Worm (Caenorhabditis elegans) whole organism, L1 larva: ENCODE data around the gene ZK402.5.
"Not testable (repeated sequence)": the region's sequence is repeated elsewhere in the genome, so short reads cannot be mapped to it uniquely, and the experiment has no call there.

ENCODE experiments used
- F16B12.6 ChIP-seq: fragments of 150-350 bp; optimal IDR thresholded peaks from 2 replicates; lab custom pipeline; 2014; ENCODE audit warnings: missing biosample characterization, missing genetic modification characterization
- aly-2 ChIP-seq: fragments of 150-350 bp; optimal IDR thresholded peaks from 2 replicates; lab custom pipeline; 2014; ENCODE audit warnings: missing biosample characterization, missing genetic modification characterization
- blmp-1 ChIP-seq: fragments of 150-350 bp; optimal IDR thresholded peaks from 2 replicates; lab custom pipeline; 2014; ENCODE audit warnings: missing biosample characterization, missing genetic modification characterization
- ceh-82 ChIP-seq, 3 experiments: fragments of 150-350 bp in 1 of 3; sonication (generic microtip) in 2 of 3; optimal IDR thresholded peaks; 2 replicates each; lab custom pipeline; 2014 to 2017; ENCODE audit warnings: missing biosample characterization in 3 of 3, missing genetic modification characterization in 3 of 3
- ceh-88 ChIP-seq: fragments of 200-800 bp; sonication (Bioruptor generic); IDR thresholded peaks from 2 replicates; pipeline ENCODE4 v1.3.6; 2022; ENCODE audit warnings: missing genetic modification characterization, missing compliant biosample characterization
- ceh-90 ChIP-seq: sonication (generic microtip); optimal IDR thresholded peaks from 2 replicates; lab custom pipeline; 2016; ENCODE audit warnings: missing genetic modification characterization, missing compliant biosample characterization
- egl-13 ChIP-seq: sonication (generic microtip); optimal IDR thresholded peaks from 2 replicates; lab custom pipeline; 2016; ENCODE audit warnings: missing genotype, missing genetic modification reagents, missing genetic modification characterization, missing compliant biosample characterization
- elt-2 ChIP-seq: sonication (generic microtip); optimal IDR thresholded peaks from 2 replicates; lab custom pipeline; 2016; ENCODE audit warnings: missing genetic modification characterization, mild to moderate bottlenecking, inconsistent platforms, missing compliant biosample characterization, missing genetic modification reagents
- elt-3 ChIP-seq, 6 experiments: fragments of 150-350 bp in 1 of 6; sonication (generic microtip); optimal IDR thresholded peaks; 2 replicates each; lab custom pipeline; 2017 to 2018; ENCODE audit warnings: missing biosample characterization in 6 of 6, missing genetic modification characterization in 6 of 6, inconsistent platforms in 1 of 6
- fkh-10 ChIP-seq: sonication (generic microtip); optimal IDR thresholded peaks from 2 replicates; lab custom pipeline; 2017; ENCODE audit warnings: missing biosample characterization, missing genetic modification reagents, missing genetic modification characterization
- hpl-2 ChIP-seq: fragments of 150-350 bp; optimal IDR thresholded peaks from 2 replicates; lab custom pipeline; 2014; ENCODE audit warnings: missing biosample characterization, missing genetic modification reagents, missing genetic modification characterization
- lin-13 ChIP-seq: fragments of 150-350 bp; optimal IDR thresholded peaks from 2 replicates; lab custom pipeline; 2014; ENCODE audit warnings: missing biosample characterization, missing genetic modification reagents, missing genetic modification characterization
- lin-35 ChIP-seq, 2 experiments: fragments of 150-350 bp; optimal IDR thresholded peaks; 2 replicates each; lab custom pipeline; 2014; ENCODE audit warnings: missing biosample characterization in 2 of 2, missing genetic modification characterization in 2 of 2, missing genetic modification reagents in 2 of 2
- nhr-12 ChIP-seq: sonication (generic microtip); optimal IDR thresholded peaks from 2 replicates; lab custom pipeline; 2017; ENCODE audit warnings: missing biosample characterization, missing genetic modification characterization
- nhr-20 ChIP-seq: sonication (generic microtip); optimal IDR thresholded peaks from 2 replicates; lab custom pipeline; 2016; ENCODE audit warnings: mild to moderate bottlenecking, missing genetic modification characterization, missing compliant biosample characterization
- nhr-47 ChIP-seq: sonication (generic microtip); optimal IDR thresholded peaks from 2 replicates; lab custom pipeline; 2016; ENCODE audit warnings: mild to moderate bottlenecking, missing genetic modification characterization, moderate library complexity, missing compliant biosample characterization
- nhr-76 ChIP-seq: sonication (generic microtip); optimal IDR thresholded peaks from 2 replicates; lab custom pipeline; 2017; ENCODE audit warnings: missing biosample characterization, missing genetic modification characterization
- nhr-85 ChIP-seq: sonication (generic microtip); peaks from one replicate; lab custom pipeline; 2016; ENCODE audit warnings: missing genetic modification characterization, inconsistent platforms, missing compliant biosample characterization
- pag-3 ChIP-seq: sonication (generic microtip); optimal IDR thresholded peaks from 2 replicates; lab custom pipeline; 2017; ENCODE audit warnings: missing genetic modification characterization, mild to moderate bottlenecking, missing compliant biosample characterization, antibody characterized with exemption, borderline replicate concordance; ENCODE audit not compliant: insufficient read depth
- rnt-1 ChIP-seq: sonication (generic microtip); optimal IDR thresholded peaks from 2 replicates; lab custom pipeline; 2016; ENCODE audit warnings: mild to moderate bottlenecking, missing genetic modification characterization, moderate library complexity, missing compliant biosample characterization
- skn-1 ChIP-seq: fragments of 150-350 bp; optimal IDR thresholded peaks from 2 replicates; lab custom pipeline; 2014; ENCODE audit warnings: missing biosample characterization, missing genetic modification characterization
- snpc-4 ChIP-seq: fragments of 150-350 bp; optimal IDR thresholded peaks from 2 replicates; lab custom pipeline; 2014; ENCODE audit warnings: missing biosample characterization, missing genetic modification characterization
- snu-23 ChIP-seq: sonication (generic microtip); optimal IDR thresholded peaks from 2 replicates; lab custom pipeline; 2016; ENCODE audit warnings: missing genetic modification characterization, missing compliant biosample characterization
- unc-30 ChIP-seq: sonication (generic microtip); optimal IDR thresholded peaks from 2 replicates; lab custom pipeline; 2017; ENCODE audit warnings: missing biosample characterization, missing genetic modification characterization
- unc-98 ChIP-seq: fragments of 200-800 bp; sonication (Bioruptor generic); IDR thresholded peaks from 2 replicates; pipeline ENCODE4 v1.3.6; 2022; ENCODE audit warnings: missing genetic modification characterization, missing compliant biosample characterization
- vab-15 ChIP-seq: sonication (generic microtip); optimal IDR thresholded peaks from 2 replicates; lab custom pipeline; 2017; ENCODE audit warnings: missing genotype, mild to moderate bottlenecking, missing genetic modification characterization, missing compliant biosample characterization
- xbp-1 ChIP-seq: sonication (generic microtip); optimal IDR thresholded peaks from 2 replicates; lab custom pipeline; 2016; ENCODE audit warnings: missing genetic modification characterization, missing compliant biosample characterization

ZK402.5 gene

ce11 chrX:1419163-1419696 is 18.1 kb upstream of the ZK402.5 start, which contains the start of gene F19G12.9:
Gene F19G12.9, plus strand, starts transcription at chrX:1419213.
- TF ChIP-seq skn-1 (peak; percentile 96), elt-2 (tag; lab: Kevin White, UChicago) (peak; percentile 7), F16B12.6 (tag; lab: Kevin White, UChicago) (no peak), lin-35 (GFP tag; optimal IDR thresholded peaks at IDR 0.05; lab: Kevin White, UChicago) (peak in 1 of 2 experiments; percentile 54), ceh-88 (GFP tag; lab: Robert Waterston, UW) (no peak), blmp-1 (peak; percentile 20), rnt-1 (peak; percentile 29)

DNA sequence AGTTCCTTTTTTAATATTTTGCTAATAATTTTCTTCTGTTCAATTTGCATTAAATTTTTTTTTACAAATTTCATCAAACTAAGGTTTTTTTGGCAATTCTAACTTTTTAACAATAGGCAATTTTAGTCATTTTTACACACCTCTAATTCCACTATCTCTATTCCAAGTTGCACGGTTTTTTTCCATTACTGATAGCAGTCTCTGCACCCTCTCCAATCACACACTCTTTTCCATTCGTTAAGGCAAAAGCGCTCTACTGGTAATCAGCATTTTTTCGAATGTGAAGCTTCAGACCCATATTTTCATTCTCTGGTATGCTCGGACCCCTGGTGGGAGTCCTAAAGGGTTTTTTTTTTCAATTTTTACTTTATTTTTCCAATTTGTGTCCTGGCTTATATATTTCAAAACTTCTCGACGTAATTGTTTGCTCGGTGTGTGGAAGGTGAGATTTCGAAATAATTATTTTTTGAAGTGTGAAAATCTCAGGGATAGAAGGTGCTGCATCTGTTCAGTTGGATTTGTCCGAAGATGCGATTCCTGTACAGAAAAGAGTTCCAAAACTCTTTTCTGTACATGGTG is 15.7 kb upstream of the ZK402.5 start, which contains the start of the genes F19G12.4 and F19G12.8:
Gene F19G12.4, plus strand, starts transcription at position 529 of the 579 bp plus-strand sequence.
Gene F19G12.8, plus strand, starts transcription at position 545 of the 579 bp plus-strand sequence.
- peak; percentile 20 for TF ChIP-seq nhr-85
- TF ChIP-seq elt-2 (tag; lab: Kevin White, UChicago) = peak; percentile 12
- TF ChIP-seq aly-2 (tag; lab: Kevin White, UChicago) = no peak
- peak in 1 of 2 experiments; percentile 1 for TF ChIP-seq lin-35 (GFP tag; optimal IDR thresholded peaks at IDR 0.05; lab: Kevin White, UChicago)
- TF ChIP-seq, all 84 proteins: peak for 3

ce11 chrX:1412844-1413243 is 11.7 kb upstream of the ZK402.5 start, which contains the start of gene srh-19:
Gene srh-19, plus strand, starts transcription at chrX:1413144.
- TF ChIP-seq elt-2 (tag; lab: Kevin White, UChicago) = no peak
- TF ChIP-seq snu-23 (GFP tag; lab: Kevin White, UChicago) = no peak
- no peak for TF ChIP-seq lin-35 (GFP tag; optimal IDR thresholded peaks at IDR 0.05; lab: Kevin White, UChicago)
- no peak for TF ChIP-seq nhr-47 (tag; lab: Kevin White, UChicago)
- TF ChIP-seq elt-3 (tag; optimal IDR thresholded peaks at IDR 0.05; lab: Kevin White, UChicago) = no peak
- TF ChIP-seq fkh-10 (GFP tag; lab: Kevin White, UChicago) = no peak

- TF ChIP-seq ceh-82 (tag; optimal IDR thresholded peaks at IDR 0.05; lab: Kevin White, UChicago) = no peak
- TF ChIP-seq nhr-12 (tag; lab: Kevin White, UChicago) = no peak
- TF ChIP-seq hpl-2 (GFP tag; lab: Kevin White, UChicago) = no peak
- TF ChIP-seq rnt-1 = no peak
- no peak for TF ChIP-seq F16B12.6 (tag; lab: Kevin White, UChicago)
- no peak for TF ChIP-seq unc-30 (tag; lab: Kevin White, UChicago)
- no peak for TF ChIP-seq xbp-1 (tag; lab: Kevin White, UChicago)
- no peak for TF ChIP-seq fkh-10 (GFP tag; lab: Kevin White, UChicago)
- no peak for TF ChIP-seq ceh-90
- no peak for TF ChIP-seq unc-98 (GFP tag; lab: Robert Waterston, UW)
- no peak for TF ChIP-seq egl-13 (tag; lab: Kevin White, UChicago)
- TF ChIP-seq nhr-20 (tag; lab: Kevin White, UChicago) = no peak
These were observed 9.4 kb upstream of the ZK402.5 start, which contains the start of gene abu-2 for ce11 chrX:1410552-1410951. Gene abu-2, minus strand, starts transcription at chrX:1410652.

DNA sequence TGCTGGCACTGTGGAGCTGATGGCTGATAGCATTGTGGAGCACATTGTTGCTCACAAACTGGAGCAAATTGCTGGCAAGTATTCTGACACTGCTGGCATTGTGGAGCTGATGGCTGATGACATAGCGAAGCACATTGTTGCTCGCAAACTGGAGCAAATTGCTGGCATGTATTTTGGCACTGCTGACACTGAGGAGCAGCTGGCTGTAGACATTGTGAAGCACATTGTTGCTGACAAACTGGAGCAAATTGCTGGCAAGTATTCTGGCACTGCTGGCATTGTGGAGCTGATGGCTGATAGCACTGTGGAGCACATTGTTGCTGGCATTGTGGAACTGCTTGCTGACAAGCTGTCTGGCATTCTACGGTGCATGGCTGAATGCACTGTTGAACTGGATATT is 8.1 kb upstream of the ZK402.5 start:
- TF ChIP-seq lin-35 (GFP tag; optimal IDR thresholded peaks at IDR 0.05; lab: Kevin White, UChicago) = no peak
- no peak for TF ChIP-seq lin-13 (GFP tag; lab: Kevin White, UChicago)

DNA sequence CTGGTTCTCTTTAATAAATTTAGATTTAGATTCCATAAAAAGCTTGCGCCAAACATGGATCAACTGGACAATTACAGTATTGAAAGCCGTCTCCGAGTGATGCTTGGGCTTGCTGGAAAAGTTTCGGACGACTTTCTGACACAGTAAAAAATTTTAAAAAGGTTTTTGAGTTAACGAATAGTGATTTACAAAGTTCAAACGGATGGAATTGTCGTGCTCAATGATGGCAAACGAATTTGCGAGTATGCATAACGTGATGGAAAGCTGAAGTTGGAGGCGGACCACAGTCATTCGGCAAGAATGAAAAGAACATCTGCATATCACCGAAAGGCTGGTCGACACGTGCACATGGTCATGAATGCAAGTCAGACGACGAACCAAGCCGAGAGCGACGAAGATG is 2.8 kb upstream of the ZK402.5 start, which contains the start of gene ZK402.1:
Gene ZK402.1, plus strand, starts transcription at position 301 of the 400 bp plus-strand sequence.
- TF ChIP-seq nhr-76, snpc-4, xbp-1 (tag; lab: Kevin White, UChicago): not testable (repeated sequence)

- not testable (repeated sequence) for TF ChIP-seq pag-3, vab-15, rnt-1
These were observed 2.3 kb upstream of the ZK402.5 start, which contains the start of gene ZK402.2 for ce11 chrX:1403444-1403843. Gene ZK402.2, plus strand, starts transcription at chrX:1403744.
